Worm (Caenorhabditis elegans): ENCODE measurements around the gene rpl-15.

DNA sequence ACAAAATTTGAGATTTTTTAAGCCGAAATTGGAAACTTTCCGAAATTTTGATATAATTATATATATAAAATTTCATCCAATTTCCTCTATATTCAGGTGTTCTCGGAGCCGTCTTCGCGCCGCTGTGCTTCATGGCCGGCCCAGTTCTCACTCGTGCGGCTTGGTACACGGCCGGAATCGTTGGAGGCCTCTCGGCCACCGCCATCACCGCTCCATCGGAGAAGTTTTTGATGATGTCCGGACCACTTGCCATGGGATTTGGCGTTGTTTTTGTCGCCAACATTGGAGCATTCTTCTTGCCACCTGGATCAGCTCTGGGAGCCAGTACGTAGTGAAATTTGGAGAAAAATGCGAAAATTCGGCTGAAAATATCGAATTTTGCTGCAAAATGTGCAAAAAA is 2.7 kb upstream of the rpl-15 start:
- TF ChIP-seq lin-13 (tag; optimal IDR thresholded peaks at IDR 0.05) = no peak
- TF ChIP-seq elt-3 (tag; optimal IDR thresholded peaks at IDR 0.05) = no peak
- TF ChIP-seq snpc-4 (tag; optimal IDR thresholded peaks at IDR 0.05) = no peak
- no peak for TF ChIP-seq unc-39 (tag; optimal IDR thresholded peaks at IDR 0.05)
- TF ChIP-seq ceh-83 (GFP tag; optimal IDR thresholded peaks at IDR 0.05) = no peak
- TF ChIP-seq nhr-28 (tag; optimal IDR thresholded peaks at IDR 0.05) = no peak
- TF ChIP-seq ztf-11 (tag; optimal IDR thresholded peaks at IDR 0.05) = no peak

Measured in whole organism, mixed stage, embryonic.